Worm (Caenorhabditis elegans) whole organism, early embryonic: ENCODE measurements around the gene F33H12.7.
"Not testable (repeated sequence)": the region's sequence is repeated elsewhere in the genome, so short reads cannot be mapped to it uniquely, and the experiment has no call there.

ENCODE experiments used
- B0310.2 ChIP-seq: sonication (generic microtip); optimal IDR thresholded peaks from 2 replicates; lab custom pipeline; 2016; ENCODE audit warnings: mild to moderate bottlenecking, missing genetic modification characterization, missing compliant biosample characterization
- F13C5.2 ChIP-seq: sonication (generic microtip); optimal IDR thresholded peaks from 2 replicates; lab custom pipeline; 2017; ENCODE audit warnings: mild to moderate bottlenecking, missing genetic modification characterization, inconsistent platforms, missing compliant biosample characterization
- aly-1 ChIP-seq: sonication (generic microtip); optimal IDR thresholded peaks from 2 replicates; lab custom pipeline; 2016; ENCODE audit warnings: missing genetic modification characterization, missing compliant biosample characterization
- ama-1 ChIP-seq: fragments of 150-350 bp; optimal IDR thresholded peaks from 2 replicates; lab custom pipeline; 2014
- ceh-13 ChIP-seq: fragments of 200-800 bp; sonication (Bioruptor generic); optimal IDR thresholded peaks from 2 replicates; lab custom pipeline; 2018; ENCODE audit warnings: mild to moderate bottlenecking, missing genetic modification characterization, missing compliant biosample characterization
- ceh-36 ChIP-seq: sonication (generic microtip); optimal IDR thresholded peaks from 2 replicates; lab custom pipeline; 2016; ENCODE audit warnings: missing genetic modification characterization, inconsistent platforms, missing compliant biosample characterization
- ets-7 ChIP-seq: sonication (generic microtip); optimal IDR thresholded peaks from 2 replicates; lab custom pipeline; 2016; ENCODE audit warnings: missing genotype, missing genetic modification characterization, missing compliant biosample characterization
- hmbx-1 ChIP-seq: sonication (generic microtip); optimal IDR thresholded peaks from 2 replicates; lab custom pipeline; 2016; ENCODE audit warnings: mild to moderate bottlenecking, missing genetic modification characterization, missing compliant biosample characterization
- hmg-4 ChIP-seq: fragments of 200-800 bp; sonication (Bioruptor generic); optimal IDR thresholded peaks from 2 replicates; lab custom pipeline; 2018; ENCODE audit warnings: mild to moderate bottlenecking, missing genetic modification characterization, missing compliant biosample characterization
- hnd-1 ChIP-seq: sonication (generic microtip); optimal IDR thresholded peaks from 2 replicates; lab custom pipeline; 2016; ENCODE audit warnings: missing genetic modification characterization, missing compliant biosample characterization
- pes-1 ChIP-seq: fragments of 200-800 bp; sonication (Bioruptor generic); IDR thresholded peaks from 2 replicates; pipeline ENCODE4 v1.3.6; 2022; ENCODE audit warnings: missing genetic modification reagents, missing genetic modification characterization, missing compliant biosample characterization
- tbx-11 ChIP-seq: fragments of 200-800 bp; sonication (Bioruptor generic); IDR thresholded peaks from 2 replicates; pipeline ENCODE4 v1.3.6; 2022; ENCODE audit warnings: missing genetic modification characterization, missing compliant biosample characterization
- tbx-37 ChIP-seq: fragments of 200-800 bp; sonication (Bioruptor generic); conservative IDR thresholded peaks from 2 replicates; pipeline ENCODE4 v1.3.6; 2022; ENCODE audit warnings: missing genetic modification reagents, missing genetic modification characterization, missing compliant biosample characterization
- tra-4 ChIP-seq: sonication (generic microtip); optimal IDR thresholded peaks from 2 replicates; lab custom pipeline; 2017; ENCODE audit warnings: missing genetic modification characterization, missing compliant biosample characterization

F33H12.7 gene

ce11 chrII:2553662-2554061 is 33.0 kb downstream of the F33H12.7 start, which contains the start of gene K02F6.1:
Gene K02F6.1 (plus strand): TSS chrII:2553962.
- TF ChIP-seq tra-4 (tag; lab: Kevin White, UChicago); ceh-36; tbx-11 (GFP tag; lab: Robert Waterston, UW): not testable (repeated sequence)

- TF ChIP-seq ets-7 (tag; lab: Kevin White, UChicago) = no peak
- TF ChIP-seq hmg-4 (GFP tag; lab: Kevin White, UChicago) = no peak
- TF ChIP-seq pes-1 = no peak
- TF ChIP-seq tbx-37 (GFP tag; lab: Robert Waterston, UW) = no peak
- TF ChIP-seq B0310.2 (tag; lab: Kevin White, UChicago) = no peak
- no peak for TF ChIP-seq hnd-1
- TF ChIP-seq F13C5.2 (tag; lab: Kevin White, UChicago) = no peak
- no peak for TF ChIP-seq tra-4 (tag; lab: Kevin White, UChicago)
- no peak for TF ChIP-seq tbx-11 (GFP tag; lab: Robert Waterston, UW)
- TF ChIP-seq ceh-13 (GFP tag; lab: Kevin White, UChicago) = no peak
- TF ChIP-seq hmbx-1 (tag; lab: Kevin White, UChicago) = no peak
- TF ChIP-seq aly-1 = no peak
Observed at ce11 chrII:2553030-2553429, 33.7 kb downstream of the F33H12.7 start.

ce11 chrII:2545925-2546324 is 40.8 kb downstream of the F33H12.7 start, which contains the start of gene K02F6.3:
Gene K02F6.3 (plus strand): TSS chrII:2546225.
- TF ChIP-seq tbx-37 (GFP tag; lab: Robert Waterston, UW) = no peak

ce11 chrII:2538194-2538593 is 48.5 kb downstream of the F33H12.7 start, which contains the start of gene K02F6.4:
Gene K02F6.4 (plus strand): TSS chrII:2538494.
- TF ChIP-seq ceh-36 (no peak), hnd-1 (no peak), hmbx-1 (tag; lab: Kevin White, UChicago) (no peak)

ce11 chrII:2537754-2538153 is 49.0 kb downstream of the F33H12.7 start, which contains the start of gene K02F6.7:
Gene K02F6.7 (minus strand): TSS chrII:2537854.
- TF ChIP-seq ama-1 (lab: Kevin White, UChicago) (no peak), tra-4 (tag; lab: Kevin White, UChicago) (no peak)
